Fruit fly (Drosophila melanogaster) whole organism, embryonic: ENCODE measurements around the gene CG31974.

Source experiments
- Adf1 ChIP-seq: fragments of 200-800 bp; sonication (Bioruptor generic); IDR thresholded peaks from 2 replicates; pipeline ENCODE4 v1.3.6; 2022; ENCODE audit warnings: missing biosample characterization, missing genetic modification characterization
- B-H1 ChIP-seq: fragments of 200-800 bp; sonication (Bioruptor generic); IDR thresholded peaks from 3 replicates; pipeline ENCODE4 v1.3.6; 2022; ENCODE audit warnings: missing biosample characterization, missing genetic modification characterization
- CG1024 ChIP-seq: fragments of 200-800 bp; sonication (Bioruptor generic); IDR thresholded peaks from 2 replicates; pipeline ENCODE4 v1.3.6; 2022; ENCODE audit warnings: missing biosample characterization, missing genetic modification characterization
- CG12071 ChIP-seq: fragments of 200-800 bp; sonication (Bioruptor generic); optimal IDR thresholded peaks from 3 replicates; lab custom pipeline; 2018; ENCODE audit warnings: missing biosample characterization, mild to moderate bottlenecking, missing genetic modification characterization
- CG12219 ChIP-seq: fragments of 200-800 bp; sonication (Bioruptor generic); optimal IDR thresholded peaks from 3 replicates; lab custom pipeline; 2018; ENCODE audit warnings: missing biosample characterization, mild to moderate bottlenecking, missing genetic modification characterization
- CG12769 ChIP-seq: fragments of 200-800 bp; sonication (Bioruptor generic); optimal IDR thresholded peaks from 2 replicates; lab custom pipeline; 2019; ENCODE audit warnings: missing biosample characterization, mild to moderate bottlenecking, missing genetic modification characterization, moderate library complexity
- CG13624 ChIP-seq: fragments of 200-800 bp; sonication (Bioruptor generic); optimal IDR thresholded peaks from 2 replicates; lab custom pipeline; 2016; ENCODE audit warnings: missing biosample characterization, missing genetic modification characterization
- CG15601 ChIP-seq: fragments of 200-800 bp; sonication (Bioruptor generic); optimal IDR thresholded peaks from 3 replicates; lab custom pipeline; 2019; ENCODE audit warnings: missing biosample characterization, mild to moderate bottlenecking, missing genetic modification characterization, moderate library complexity
- CG16779 ChIP-seq: fragments of 200-800 bp; sonication (Bioruptor generic); IDR thresholded peaks from 2 replicates; pipeline ENCODE4 v1.3.6; 2022; ENCODE audit warnings: missing biosample characterization, missing genetic modification characterization
- CG17912 ChIP-seq: fragments of 200-800 bp; sonication (Bioruptor generic); optimal IDR thresholded peaks from 2 replicates; lab custom pipeline; 2018; ENCODE audit warnings: missing biosample characterization, mild to moderate bottlenecking, missing genetic modification characterization
- CG33557 ChIP-seq: fragments of 200-800 bp; sonication (Bioruptor generic); optimal IDR thresholded peaks from 2 replicates; lab custom pipeline; 2019; ENCODE audit warnings: missing biosample characterization, mild to moderate bottlenecking, missing genetic modification characterization, moderate library complexity
- CG34224 ChIP-seq: fragments of 200-800 bp; sonication (Bioruptor generic); IDR thresholded peaks from 3 replicates; pipeline ENCODE4 v1.3.6; 2022; ENCODE audit warnings: missing biosample characterization, missing genetic modification characterization; ENCODE audit not compliant: partially characterized antibody
- CG4707 ChIP-seq: fragments of 200-800 bp; sonication (Bioruptor generic); optimal IDR thresholded peaks from 2 replicates; lab custom pipeline; 2018; ENCODE audit warnings: missing biosample characterization, mild to moderate bottlenecking, missing genetic modification characterization, moderate library complexity
- CG7372 ChIP-seq: fragments of 200-800 bp; sonication (Bioruptor generic); IDR thresholded peaks from 2 replicates; pipeline ENCODE4 v1.3.6; 2022; ENCODE audit warnings: missing biosample characterization, missing genetic modification characterization
- CG7745 ChIP-seq: fragments of 200-800 bp; sonication (Bioruptor generic); optimal IDR thresholded peaks from 2 replicates; lab custom pipeline; 2018; ENCODE audit warnings: missing biosample characterization, mild to moderate bottlenecking, missing genetic modification characterization, moderate library complexity
- CG7839 ChIP-seq: fragments of 200-800 bp; sonication (Bioruptor generic); optimal IDR thresholded peaks from 3 replicates; lab custom pipeline; 2018; ENCODE audit warnings: missing biosample characterization, mild to moderate bottlenecking, missing genetic modification characterization, moderate library complexity
- CG9437 ChIP-seq: fragments of 200-800 bp; sonication (Bioruptor generic); optimal IDR thresholded peaks from 2 replicates; lab custom pipeline; 2018; ENCODE audit warnings: missing biosample characterization, mild to moderate bottlenecking, missing genetic modification characterization
- Dp ChIP-seq: fragments of 200-800 bp; sonication (Bioruptor generic); optimal IDR thresholded peaks from 2 replicates; lab custom pipeline; 2018; ENCODE audit warnings: missing biosample characterization, mild to moderate bottlenecking, missing genetic modification characterization, moderate library complexity
- Eip74EF ChIP-seq, 2 experiments: fragments of 200-800 bp in 1 of 2; fragments of >200 bp in 1 of 2; sonication (Bioruptor generic) in 1 of 2; optimal IDR thresholded peaks; 2 replicates each; lab custom pipeline; 2017 to 2019; ENCODE audit warnings: missing biosample characterization in 2 of 2, missing genetic modification characterization in 2 of 2, mild to moderate bottlenecking in 1 of 2, moderate library complexity in 1 of 2
- Ets97D ChIP-seq: fragments of 200-800 bp; sonication (Bioruptor generic); optimal IDR thresholded peaks from 3 replicates; lab custom pipeline; 2016; ENCODE audit warnings: missing biosample characterization, missing genetic modification characterization
- Fer2 ChIP-seq: fragments of 200-800 bp; sonication (Bioruptor generic); optimal IDR thresholded peaks from 2 replicates; lab custom pipeline; 2018; ENCODE audit warnings: missing biosample characterization, mild to moderate bottlenecking, missing genetic modification characterization, moderate library complexity
- Gsc ChIP-seq: fragments of 200-800 bp; sonication (Bioruptor generic); IDR thresholded peaks from 2 replicates; pipeline ENCODE4 v1.3.6; 2022; ENCODE audit warnings: missing biosample characterization, missing genetic modification characterization
- Gug ChIP-seq: fragments of 200-800 bp; sonication (Bioruptor generic); IDR thresholded peaks from 4 replicates; pipeline ENCODE4 v1.3.6; 2022; ENCODE audit warnings: missing biosample characterization, missing genetic modification characterization
- HLH54F ChIP-seq: fragments of 200-800 bp; sonication (Bioruptor generic); optimal IDR thresholded peaks from 3 replicates; lab custom pipeline; 2016; ENCODE audit warnings: missing biosample characterization, missing genetic modification characterization
- MESR4 ChIP-seq: fragments of 200-800 bp; sonication (Bioruptor generic); optimal IDR thresholded peaks from 2 replicates; lab custom pipeline; 2018; ENCODE audit warnings: missing biosample characterization, mild to moderate bottlenecking, missing genetic modification characterization, moderate library complexity
- Med ChIP-seq: fragments of 200-800 bp; sonication (Bioruptor generic); peaks from one replicate; lab custom pipeline; 2016; ENCODE audit warnings: missing biosample characterization, missing genetic modification characterization, mild to moderate bottlenecking, inconsistent platforms, moderate library complexity
- NC2β ChIP-seq: fragments of 200-800 bp; sonication (Bioruptor generic); optimal IDR thresholded peaks from 2 replicates; lab custom pipeline; 2016; ENCODE audit warnings: missing biosample characterization, missing genetic modification characterization
- Optix ChIP-seq: fragments of 200-800 bp; sonication (Bioruptor generic); IDR thresholded peaks from 3 replicates; pipeline ENCODE4 v1.3.6; 2022; ENCODE audit warnings: missing biosample characterization, missing genetic modification characterization
- PHDP ChIP-seq: fragments of 200-800 bp; sonication (Bioruptor generic); optimal IDR thresholded peaks from 3 replicates; lab custom pipeline; 2018; ENCODE audit warnings: missing biosample characterization, mild to moderate bottlenecking, missing genetic modification characterization, moderate library complexity
- Ravus ChIP-seq: fragments of 200-800 bp; sonication (Bioruptor generic); IDR thresholded peaks from 2 replicates; pipeline ENCODE4 v1.3.6; 2022; ENCODE audit warnings: missing biosample characterization, missing genetic modification characterization
- Rfx ChIP-seq: fragments of 200-800 bp; sonication (Bioruptor generic); IDR thresholded peaks from 2 replicates; pipeline ENCODE4 v1.3.6; 2022; ENCODE audit warnings: missing biosample characterization, missing genetic modification characterization
- Sry-δ ChIP-seq: fragments of 200-800 bp; sonication (Bioruptor generic); optimal IDR thresholded peaks from 2 replicates; lab custom pipeline; 2016; ENCODE audit warnings: missing biosample characterization, missing genetic modification characterization
- Stat92E ChIP-seq, 3 experiments: fragments of >200 bp in 2 of 3; fragments of 200-800 bp in 1 of 3; sonication (Bioruptor generic) in 1 of 3; optimal IDR thresholded peaks; 2 replicates each; lab custom pipeline; 2017 to 2019; ENCODE audit warnings: missing biosample characterization in 3 of 3, missing genetic modification characterization in 3 of 3, mild to moderate bottlenecking in 1 of 3, moderate library complexity in 1 of 3
- ci ChIP-seq: fragments of 200-800 bp; sonication (Bioruptor generic); IDR thresholded peaks from 3 replicates; pipeline ENCODE4 v1.3.6; 2022; ENCODE audit warnings: missing biosample characterization, missing genetic modification characterization
- dm ChIP-seq: fragments of 200-800 bp; sonication (Bioruptor generic); optimal IDR thresholded peaks from 3 replicates; lab custom pipeline; 2016; ENCODE audit warnings: missing biosample characterization, missing genetic modification characterization
- grau ChIP-seq: fragments of 200-800 bp; optimal IDR thresholded peaks from 3 replicates; lab custom pipeline; 2019; ENCODE audit warnings: missing biosample characterization, mild to moderate bottlenecking, missing genetic modification characterization, moderate library complexity
- gsb-n ChIP-seq: fragments of 200-800 bp; sonication (Bioruptor generic); optimal IDR thresholded peaks from 3 replicates; lab custom pipeline; 2018; ENCODE audit warnings: missing biosample characterization, mild to moderate bottlenecking, missing genetic modification characterization
- lab ChIP-seq: fragments of 200-800 bp; sonication (Bioruptor generic); optimal IDR thresholded peaks from 3 replicates; lab custom pipeline; 2017; ENCODE audit warnings: missing biosample characterization, missing genetic modification characterization, mild to moderate bottlenecking, moderate library complexity, missing genetic modification reagents
- lbe ChIP-seq: fragments of 200-800 bp; sonication (Bioruptor generic); optimal IDR thresholded peaks from 2 replicates; lab custom pipeline; 2016; ENCODE audit warnings: missing biosample characterization, mild to moderate bottlenecking, missing genetic modification characterization
- nerfin-1 ChIP-seq: fragments of 200-800 bp; sonication (Bioruptor generic); optimal IDR thresholded peaks from 3 replicates; lab custom pipeline; 2019; ENCODE audit warnings: missing biosample characterization, mild to moderate bottlenecking, missing genetic modification characterization, moderate library complexity
- nmo ChIP-seq: fragments of 200-800 bp; sonication (Bioruptor generic); optimal IDR thresholded peaks from 2 replicates; lab custom pipeline; 2018; ENCODE audit warnings: missing biosample characterization, mild to moderate bottlenecking, missing genetic modification characterization, moderate library complexity
- prd ChIP-seq, 3 experiments: fragments of >200 bp in 2 of 3; fragments of 200-800 bp in 1 of 3; sonication (Bioruptor generic) in 1 of 3; optimal IDR thresholded peaks in 2 of 3; IDR thresholded peaks in 1 of 3; 2 replicates in 2 of 3; 3 replicates in 1 of 3; pipeline versions ENCODE4 v1.3.6 to Lab custom; 2017 to 2022; ENCODE audit warnings: missing biosample characterization in 1 of 3, missing genetic modification characterization in 1 of 3
- pros ChIP-seq: fragments of 200-800 bp; sonication (Bioruptor generic); optimal IDR thresholded peaks from 3 replicates; lab custom pipeline; 2019; ENCODE audit warnings: missing biosample characterization, mild to moderate bottlenecking, missing genetic modification characterization, moderate library complexity
- ro ChIP-seq: fragments of 200-800 bp; sonication (Bioruptor generic); IDR thresholded peaks from 2 replicates; pipeline ENCODE4 v1.3.6; 2022; ENCODE audit warnings: missing biosample characterization, missing genetic modification characterization
- scrt ChIP-seq: fragments of 200-800 bp; sonication (Bioruptor generic); optimal IDR thresholded peaks from 2 replicates; lab custom pipeline; 2018; ENCODE audit warnings: missing biosample characterization, mild to moderate bottlenecking, missing genetic modification characterization, moderate library complexity
- slbo ChIP-seq: fragments of 200-800 bp; sonication (Bioruptor generic); IDR thresholded peaks from 2 replicates; pipeline ENCODE4 v1.3.6; 2022; ENCODE audit warnings: missing biosample characterization, missing genetic modification characterization
- slou ChIP-seq: fragments of 200-800 bp; sonication (Bioruptor generic); optimal IDR thresholded peaks from 3 replicates; lab custom pipeline; 2016; ENCODE audit warnings: missing biosample characterization, missing genetic modification characterization
- stwl ChIP-seq: fragments of 200-800 bp; sonication (Bioruptor generic); optimal IDR thresholded peaks from 3 replicates; lab custom pipeline; 2018; ENCODE audit warnings: missing biosample characterization, mild to moderate bottlenecking, missing genetic modification characterization, moderate library complexity
- trem ChIP-seq: fragments of 200-800 bp; optimal IDR thresholded peaks from 3 replicates; lab custom pipeline; 2019; ENCODE audit warnings: missing biosample characterization, mild to moderate bottlenecking, missing genetic modification characterization, moderate library complexity
- wor ChIP-seq: fragments of 200-800 bp; sonication (Bioruptor generic); IDR thresholded peaks from 2 replicates; pipeline ENCODE4 v1.3.6; 2022; ENCODE audit warnings: missing biosample characterization, missing genetic modification characterization

The CG31974 gene

DNA sequence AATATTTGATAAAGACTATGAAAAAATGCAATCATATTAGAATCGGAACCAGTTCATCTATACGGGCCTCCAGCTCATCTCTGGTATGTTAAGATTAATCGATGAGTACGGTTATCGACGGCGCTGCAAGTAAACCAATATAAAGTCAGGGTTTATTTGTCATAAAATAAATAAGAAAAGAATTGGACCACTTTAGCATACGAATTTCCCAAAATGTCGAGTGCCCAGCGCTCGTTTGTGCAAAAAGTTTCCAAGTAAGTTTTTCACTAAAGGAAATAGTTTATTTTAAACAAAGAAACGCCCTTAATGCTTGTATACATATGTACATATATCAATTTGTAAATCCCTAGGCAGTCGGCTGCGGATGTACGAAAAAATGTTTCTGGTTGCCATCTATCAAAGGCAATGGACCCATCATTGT is 48.2 kb downstream of the CG31974 start, which contains the start of gene Zir (continued):
- TF ChIP-seq CG12769 (tag; lab: Kevin White, UChicago) = no peak
- no peak for TF ChIP-seq Optix (GFP tag; lab: Robert Waterston, UW)
- TF ChIP-seq Adf1 (GFP tag; lab: Robert Waterston, UW) = peak; percentile 58
- TF ChIP-seq prd (optimal IDR thresholded peaks at IDR 0.05; lab: Kevin White, UChicago) = no peak
- TF ChIP-seq prd (GFP tag; IDR thresholded peaks at IDR 0.05; lab: Robert Waterston, UW) = no peak
- TF ChIP-seq trem (tag; lab: Kevin White, UChicago) = peak; percentile 30
- no peak for TF ChIP-seq slou (GFP tag; lab: Kevin White, UChicago)
- TF ChIP-seq CG13624 (GFP tag; lab: Kevin White, UChicago) = peak; percentile 13
- TF ChIP-seq scrt = no peak
- TF ChIP-seq slbo (GFP tag; lab: Robert Waterston, UW) = no peak
- no peak for TF ChIP-seq dm (GFP tag; lab: Kevin White, UChicago)
- TF ChIP-seq MESR4 (GFP tag; lab: Kevin White, UChicago) = peak; percentile 74
- TF ChIP-seq Gsc (GFP tag; lab: Robert Waterston, UW) = no peak
- no peak for TF ChIP-seq Gug (GFP tag; lab: Robert Waterston, UW)
- TF ChIP-seq Ets97D (GFP tag; lab: Kevin White, UChicago) = peak; percentile 36
- peak; percentile 29 for TF ChIP-seq CG33557 (GFP tag; lab: Kevin White, UChicago)
- TF ChIP-seq Sry-δ (GFP tag; lab: Kevin White, UChicago) = peak; percentile 51
- TF ChIP-seq CG12071 (GFP tag; lab: Kevin White, UChicago) = no peak
- no peak for TF ChIP-seq Fer2
- no peak for TF ChIP-seq ci
- TF ChIP-seq B-H1 = no peak
- no peak for TF ChIP-seq PHDP (tag; lab: Kevin White, UChicago)
- peak; percentile 33 for TF ChIP-seq stwl (tag; lab: Kevin White, UChicago)
- TF ChIP-seq grau (tag; lab: Kevin White, UChicago) = no peak
- no peak for TF ChIP-seq CG12219 (GFP tag; lab: Kevin White, UChicago)
- TF ChIP-seq CG7745 (tag; lab: Kevin White, UChicago) = no peak
- no peak for TF ChIP-seq lbe
- TF ChIP-seq nmo (GFP tag; lab: Kevin White, UChicago) = no peak
- no peak for TF ChIP-seq Ravus (GFP tag; lab: Robert Waterston, UW)
- TF ChIP-seq wor (GFP tag; lab: Robert Waterston, UW) = no peak
- TF ChIP-seq CG17912 (GFP tag; lab: Kevin White, UChicago) = peak; percentile 34
- TF ChIP-seq HLH54F (GFP tag; lab: Kevin White, UChicago) = no peak
- TF ChIP-seq Stat92E (GFP tag; optimal IDR thresholded peaks at IDR 0.05; lab: Kevin White, UChicago) = no peak
- peak; percentile 9 for TF ChIP-seq CG15601 (tag; lab: Kevin White, UChicago)
- TF ChIP-seq pros = no peak
- peak; percentile 66 for TF ChIP-seq CG34224 (GFP tag; lab: Robert Waterston, UW)
- TF ChIP-seq CG9437 = peak; percentile 26
- no peak for TF ChIP-seq ro (GFP tag; lab: Robert Waterston, UW)
- no peak for TF ChIP-seq CG16779 (GFP tag; lab: Robert Waterston, UW)
- TF ChIP-seq CG7839 (tag; lab: Kevin White, UChicago) = no peak
- no peak for TF ChIP-seq CG4707
- peak; percentile 16 for TF ChIP-seq Dp (GFP tag; lab: Kevin White, UChicago)
- no peak for TF ChIP-seq NC2β (GFP tag; lab: Kevin White, UChicago)
- no peak for TF ChIP-seq Rfx (GFP tag; lab: Robert Waterston, UW)
- TF ChIP-seq CG1024 (GFP tag; lab: Robert Waterston, UW) = no peak
- TF ChIP-seq gsb-n (tag; lab: Kevin White, UChicago) = no peak
- TF ChIP-seq Eip74EF (GFP tag; optimal IDR thresholded peaks at IDR 0.05; lab: Kevin White, UChicago) = no peak
- TF ChIP-seq lab (GFP tag; lab: Kevin White, UChicago) = no peak
- TF ChIP-seq nerfin-1 (tag; lab: Kevin White, UChicago) = peak; percentile 4
- no peak for TF ChIP-seq CG7372
- peak; percentile 83 for TF ChIP-seq Med
